Worm (Caenorhabditis elegans) whole organism, late embryonic: Measurements from ENCODE around the gene npp-8.

Experiments used
- ama-1 ChIP-seq: fragments of 150-350 bp; optimal IDR thresholded peaks from 2 replicates; lab custom pipeline; 2014
- gmeb-2 ChIP-seq: sonication (generic microtip); optimal IDR thresholded peaks from 2 replicates; lab custom pipeline; 2016; ENCODE audit warnings: missing genetic modification characterization, inconsistent platforms, missing compliant biosample characterization

ce11 chrIV:1561884-1562283 is 33.7 kb downstream of the npp-8 start, which contains the start of gene hpo-6:
- TF ChIP-seq ama-1 (lab: Kevin White, UChicago) = no peak
- no peak for TF ChIP-seq gmeb-2 (tag; lab: Kevin White, UChicago)
